Worm (Caenorhabditis elegans) whole organism, L1 larva: ENCODE measurements around the gene decr-1.2.

ENCODE experiments used
- C16A3.4 ChIP-seq: fragments of 150-350 bp; optimal IDR thresholded peaks from 2 replicates; lab custom pipeline; 2014; ENCODE audit warnings: missing biosample characterization, missing genetic modification characterization
- aha-1 ChIP-seq: fragments of 150-350 bp; optimal IDR thresholded peaks from 2 replicates; lab custom pipeline; 2014; ENCODE audit warnings: missing biosample characterization, missing genetic modification characterization
- alr-1 ChIP-seq: fragments of 200-800 bp; sonication (Bioruptor generic); optimal IDR thresholded peaks from 2 replicates; lab custom pipeline; 2018; ENCODE audit warnings: borderline replicate concordance, mild to moderate bottlenecking, missing genetic modification characterization, missing compliant biosample characterization
- ceh-8 ChIP-seq: fragments of 200-800 bp; sonication (Bioruptor generic); optimal IDR thresholded peaks from 2 replicates; lab custom pipeline; 2018; ENCODE audit warnings: mild to moderate bottlenecking, missing genetic modification characterization, moderate library complexity, missing compliant biosample characterization
- ceh-88 ChIP-seq: fragments of 200-800 bp; sonication (Bioruptor generic); IDR thresholded peaks from 2 replicates; pipeline ENCODE4 v1.3.6; 2022; ENCODE audit warnings: missing genetic modification characterization, missing compliant biosample characterization
- ces-1 ChIP-seq: fragments of 150-350 bp; optimal IDR thresholded peaks from 2 replicates; lab custom pipeline; 2014; ENCODE audit warnings: missing biosample characterization, missing genetic modification reagents, missing genetic modification characterization
- dsc-1 ChIP-seq: sonication (generic microtip); optimal IDR thresholded peaks from 2 replicates; lab custom pipeline; 2016; ENCODE audit warnings: mild to moderate bottlenecking, missing genetic modification characterization, missing compliant biosample characterization
- egl-13 ChIP-seq: sonication (generic microtip); optimal IDR thresholded peaks from 2 replicates; lab custom pipeline; 2016; ENCODE audit warnings: missing genotype, missing genetic modification reagents, missing genetic modification characterization, missing compliant biosample characterization
- ets-5 ChIP-seq: fragments of 200-800 bp; sonication (Bioruptor generic); IDR thresholded peaks from 2 replicates; pipeline ENCODE4 v1.3.6; 2022; ENCODE audit warnings: missing genetic modification characterization, missing compliant biosample characterization
- fkh-10 ChIP-seq: sonication (generic microtip); optimal IDR thresholded peaks from 2 replicates; lab custom pipeline; 2017; ENCODE audit warnings: missing biosample characterization, missing genetic modification reagents, missing genetic modification characterization
- fkh-4 ChIP-seq: sonication (generic microtip); optimal IDR thresholded peaks from 2 replicates; lab custom pipeline; 2016; ENCODE audit warnings: missing compliant biosample characterization, missing genetic modification characterization, borderline replicate concordance
- grh-1 ChIP-seq: fragments of 200-800 bp; sonication (Bioruptor generic); IDR thresholded peaks from 2 replicates; pipeline ENCODE4 v1.3.6; 2022; ENCODE audit warnings: missing genetic modification reagents, missing genetic modification characterization, missing compliant biosample characterization
- hlh-17 ChIP-seq: fragments of 200-800 bp; sonication (Bioruptor generic); optimal IDR thresholded peaks from 2 replicates; lab custom pipeline; 2018; ENCODE audit warnings: missing genetic modification characterization, mild to moderate bottlenecking, missing compliant biosample characterization, moderate library complexity, borderline replicate concordance
- hlh-4 ChIP-seq: sonication (generic microtip); optimal IDR thresholded peaks from 2 replicates; lab custom pipeline; 2016; ENCODE audit warnings: mild to moderate bottlenecking, missing genetic modification characterization, missing compliant biosample characterization
- hpl-2 ChIP-seq: fragments of 150-350 bp; optimal IDR thresholded peaks from 2 replicates; lab custom pipeline; 2014; ENCODE audit warnings: missing biosample characterization, missing genetic modification reagents, missing genetic modification characterization
- irx-1 ChIP-seq: sonication (generic microtip); optimal IDR thresholded peaks from 2 replicates; lab custom pipeline; 2016; ENCODE audit warnings: missing genetic modification characterization, missing compliant biosample characterization
- isw-1 ChIP-seq: fragments of 200-800 bp; sonication (Bioruptor generic); IDR thresholded peaks from 2 replicates; pipeline ENCODE4 v1.3.6; 2022; ENCODE audit warnings: missing genetic modification characterization, missing compliant biosample characterization
- jun-1 ChIP-seq: fragments of 150-350 bp; optimal IDR thresholded peaks from 2 replicates; lab custom pipeline; 2014; ENCODE audit warnings: missing biosample characterization, missing genetic modification reagents, missing genetic modification characterization
- lin-14 ChIP-seq: fragments of 200-800 bp; sonication (Bioruptor generic); optimal IDR thresholded peaks from 2 replicates; lab custom pipeline; 2018; ENCODE audit warnings: mild to moderate bottlenecking, missing genetic modification characterization, moderate library complexity, missing compliant biosample characterization
- lin-15B ChIP-seq: fragments of 150-350 bp; sonication (generic microtip); optimal IDR thresholded peaks from 3 replicates; lab custom pipeline; 2014; ENCODE audit warnings: missing biosample characterization, missing genetic modification characterization
- lir-3 ChIP-seq: sonication (generic microtip); optimal IDR thresholded peaks from 2 replicates; lab custom pipeline; 2016; ENCODE audit warnings: mild to moderate bottlenecking, missing genetic modification characterization, moderate library complexity, missing compliant biosample characterization; ENCODE audit not compliant: poor library complexity
- lsy-2 ChIP-seq, 2 experiments: fragments of 150-350 bp; optimal IDR thresholded peaks; 2 replicates each; lab custom pipeline; 2014; ENCODE audit warnings: missing biosample characterization in 2 of 2, missing genetic modification characterization in 2 of 2
- mab-9 ChIP-seq: fragments of 200-800 bp; sonication (Bioruptor generic); IDR thresholded peaks from 2 replicates; pipeline ENCODE4 v1.3.6; 2022; ENCODE audit warnings: missing genetic modification reagents, missing genetic modification characterization, missing compliant biosample characterization
- mef-2 ChIP-seq: fragments of 150-350 bp; optimal IDR thresholded peaks from 2 replicates; lab custom pipeline; 2014; ENCODE audit warnings: missing biosample characterization, missing genetic modification characterization
- mep-1 ChIP-seq: fragments of 150-350 bp; optimal IDR thresholded peaks from 2 replicates; lab custom pipeline; 2014; ENCODE audit warnings: missing biosample characterization, missing genetic modification characterization
- nhr-237 ChIP-seq: fragments of 150-350 bp; optimal IDR thresholded peaks from 2 replicates; lab custom pipeline; 2014; ENCODE audit warnings: missing biosample characterization, missing genetic modification characterization
- nhr-28 ChIP-seq: fragments of 150-350 bp; optimal IDR thresholded peaks from 2 replicates; lab custom pipeline; 2014; ENCODE audit warnings: missing biosample characterization, missing genetic modification characterization
- nhr-47 ChIP-seq: sonication (generic microtip); optimal IDR thresholded peaks from 2 replicates; lab custom pipeline; 2016; ENCODE audit warnings: mild to moderate bottlenecking, missing genetic modification characterization, moderate library complexity, missing compliant biosample characterization
- nhr-71 ChIP-seq: sonication (generic microtip); optimal IDR thresholded peaks from 2 replicates; lab custom pipeline; 2016; ENCODE audit warnings: mild to moderate bottlenecking, missing genetic modification characterization, moderate library complexity, missing compliant biosample characterization
- nhr-76 ChIP-seq: sonication (generic microtip); optimal IDR thresholded peaks from 2 replicates; lab custom pipeline; 2017; ENCODE audit warnings: missing biosample characterization, missing genetic modification characterization
- nhr-84 ChIP-seq: sonication (generic microtip); optimal IDR thresholded peaks from 2 replicates; lab custom pipeline; 2017; ENCODE audit warnings: missing biosample characterization, missing genetic modification characterization
- nhr-85 ChIP-seq: sonication (generic microtip); peaks from one replicate; lab custom pipeline; 2016; ENCODE audit warnings: missing genetic modification characterization, inconsistent platforms, missing compliant biosample characterization
- pax-3 ChIP-seq: fragments of 200-800 bp; sonication (Bioruptor generic); optimal IDR thresholded peaks from 2 replicates; lab custom pipeline; 2018; ENCODE audit warnings: mild to moderate bottlenecking, missing genetic modification characterization, moderate library complexity, missing compliant biosample characterization
- skn-1 ChIP-seq: fragments of 150-350 bp; optimal IDR thresholded peaks from 2 replicates; lab custom pipeline; 2014; ENCODE audit warnings: missing biosample characterization, missing genetic modification characterization
- snpc-4 ChIP-seq: fragments of 150-350 bp; optimal IDR thresholded peaks from 2 replicates; lab custom pipeline; 2014; ENCODE audit warnings: missing biosample characterization, missing genetic modification characterization
- snu-23 ChIP-seq: sonication (generic microtip); optimal IDR thresholded peaks from 2 replicates; lab custom pipeline; 2016; ENCODE audit warnings: missing genetic modification characterization, missing compliant biosample characterization
- sup-37 ChIP-seq: fragments of 200-800 bp; sonication (Bioruptor generic); optimal IDR thresholded peaks from 2 replicates; lab custom pipeline; 2018; ENCODE audit warnings: mild to moderate bottlenecking, missing genetic modification characterization, missing compliant biosample characterization
- swsn-7 ChIP-seq: sonication (generic microtip); optimal IDR thresholded peaks from 2 replicates; lab custom pipeline; 2016; ENCODE audit warnings: missing genetic modification characterization, missing compliant biosample characterization
- unc-62 ChIP-seq: fragments of 150-350 bp; optimal IDR thresholded peaks from 2 replicates; lab custom pipeline; 2014; ENCODE audit warnings: missing biosample characterization, missing genetic modification reagents, missing genetic modification characterization
- unc-86 ChIP-seq: sonication (generic microtip); optimal IDR thresholded peaks from 2 replicates; lab custom pipeline; 2016; ENCODE audit warnings: missing genetic modification characterization, missing compliant biosample characterization
- unc-98 ChIP-seq: fragments of 200-800 bp; sonication (Bioruptor generic); IDR thresholded peaks from 2 replicates; pipeline ENCODE4 v1.3.6; 2022; ENCODE audit warnings: missing genetic modification characterization, missing compliant biosample characterization
- vab-15 ChIP-seq: sonication (generic microtip); optimal IDR thresholded peaks from 2 replicates; lab custom pipeline; 2017; ENCODE audit warnings: missing genotype, mild to moderate bottlenecking, missing genetic modification characterization, missing compliant biosample characterization
- xbp-1 ChIP-seq: sonication (generic microtip); optimal IDR thresholded peaks from 2 replicates; lab custom pipeline; 2016; ENCODE audit warnings: missing genetic modification characterization, missing compliant biosample characterization
- zag-1 ChIP-seq: fragments of 150-350 bp; optimal IDR thresholded peaks from 2 replicates; lab custom pipeline; 2014; ENCODE audit warnings: missing biosample characterization, missing genetic modification characterization
- ztf-4 ChIP-seq: fragments of 150-350 bp; optimal IDR thresholded peaks from 2 replicates; lab custom pipeline; 2014; ENCODE audit warnings: missing biosample characterization, missing genetic modification characterization

The decr-1.2 gene

ce11 chrII:8551100-8551499 is 5.7 kb downstream of the decr-1.2 start:
- TF ChIP-seq fkh-10 (GFP tag; lab: Kevin White, UChicago) (peak; percentile 91), lin-14 (GFP tag; lab: Kevin White, UChicago) (peak; percentile 50), vab-15 (tag; lab: Kevin White, UChicago) (no peak), lsy-2 (tag; optimal IDR thresholded peaks at IDR 0.05; lab: Kevin White, UChicago) (no peak), ets-5 (no peak)

ce11 chrII:8554568-8554967 is 9.2 kb downstream of the decr-1.2 start:
- no peak for TF ChIP-seq ceh-88
- TF ChIP-seq unc-62 (GFP tag; lab: Kevin White, UChicago): no peak
- no peak for TF ChIP-seq irx-1 (tag; lab: Kevin White, UChicago)
- TF ChIP-seq nhr-28 (tag; lab: Kevin White, UChicago): no peak
- TF ChIP-seq nhr-71: peak; percentile 27
- peak; percentile 92 for TF ChIP-seq hlh-4

ce11 chrII:8556166-8556565 is 10.8 kb downstream of the decr-1.2 start, which contains the start of gene glb-27:
glb-27 (minus strand) TSS chrII:8556266.
- no peak for TF ChIP-seq hpl-2 (GFP tag; lab: Kevin White, UChicago)
- TF ChIP-seq isw-1: no peak
- no peak for TF ChIP-seq ztf-4
- TF ChIP-seq ceh-8: no peak
- no peak for TF ChIP-seq lin-14 (GFP tag; lab: Kevin White, UChicago)
- TF ChIP-seq nhr-71: no peak
- TF ChIP-seq C16A3.4 (tag; lab: Kevin White, UChicago): no peak
- TF ChIP-seq snpc-4: no peak
- TF ChIP-seq sup-37: no peak
- no peak for TF ChIP-seq zag-1 (tag; lab: Kevin White, UChicago)
- TF ChIP-seq, all 84 proteins: peak for 0

DNA sequence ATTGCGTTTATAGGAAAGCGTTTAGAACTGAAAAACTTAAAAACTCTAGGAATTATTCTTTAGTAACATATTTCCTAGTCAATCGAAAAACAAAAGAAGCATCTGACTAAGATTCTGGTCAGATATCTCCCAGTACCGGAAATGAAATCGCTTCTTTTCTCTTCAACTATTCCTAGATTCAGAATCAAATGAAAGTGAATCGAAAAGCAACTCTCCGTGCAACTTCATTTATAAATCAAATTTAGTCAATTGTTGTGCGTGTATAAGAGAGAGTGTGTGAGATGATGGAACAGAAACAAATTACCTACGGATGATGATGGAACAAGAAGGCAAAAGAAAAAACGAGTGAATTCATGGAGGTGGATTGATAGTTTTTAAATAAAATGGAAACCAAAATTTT is 13.8 kb downstream of the decr-1.2 start:
- TF ChIP-seq dsc-1 (tag; lab: Kevin White, UChicago) (peak; percentile 6), nhr-47 (peak; percentile 18), swsn-7 (tag; lab: Kevin White, UChicago) (peak; percentile 12), snu-23 (GFP tag; lab: Kevin White, UChicago) (peak; percentile 13), ces-1 (peak; percentile 43), nhr-71 (peak; percentile 9), fkh-10 (GFP tag; lab: Kevin White, UChicago) (peak; percentile 98), lin-14 (GFP tag; lab: Kevin White, UChicago) (peak; percentile 46), C16A3.4 (tag; lab: Kevin White, UChicago) (no peak), nhr-237 (tag; lab: Kevin White, UChicago) (no peak)

DNA sequence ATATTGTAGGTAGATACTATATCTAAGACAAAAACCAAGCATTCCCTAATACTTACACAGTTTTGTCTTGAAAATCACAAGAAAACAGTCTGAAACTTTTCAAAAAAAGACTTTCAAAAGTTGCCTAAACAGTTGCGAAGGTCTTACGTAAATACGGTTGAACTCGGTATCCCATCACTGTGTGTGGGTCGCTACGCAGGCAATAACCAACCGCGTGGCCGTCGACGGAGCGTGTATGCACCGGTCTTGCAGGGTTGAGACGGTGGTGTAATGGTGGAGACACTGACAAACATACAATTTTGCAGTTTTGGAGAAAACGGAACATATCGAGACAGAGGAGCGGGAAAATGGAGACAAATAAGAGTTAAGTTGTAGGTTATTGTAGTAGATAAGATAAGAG is 15.8 kb downstream of the decr-1.2 start, which contains the start of gene iff-2:
Gene iff-2 (minus strand): TSS at position 141 of the 400 bp plus-strand sequence.
- TF ChIP-seq lin-15B (tag; lab: Kevin White, UChicago) (peak; percentile 100), pax-3 (tag; lab: Kevin White, UChicago) (peak; percentile 98), hlh-17 (GFP tag; lab: Kevin White, UChicago) (no peak), ceh-88 (peak; percentile 97), unc-98 (GFP tag; lab: Robert Waterston, UW) (peak; percentile 83; the same call in 1 of the 2 replicates), alr-1 (tag; lab: Kevin White, UChicago) (no peak), nhr-84 (no peak), nhr-85 (tag; lab: Kevin White, UChicago) (peak; percentile 100), lir-3 (tag; lab: Kevin White, UChicago) (peak; percentile 95), jun-1 (tag; lab: Kevin White, UChicago) (peak; percentile 99), grh-1 (GFP tag; lab: Robert Waterston, UW) (peak; percentile 97), mab-9 (GFP tag; lab: Robert Waterston, UW) (peak; percentile 92), lsy-2 (tag; optimal IDR thresholded peaks at IDR 0.05; lab: Kevin White, UChicago) (peak; percentile 98), aha-1 (tag; lab: Kevin White, UChicago) (peak; percentile 98), lin-14 (GFP tag; lab: Kevin White, UChicago) (peak; percentile 100), vab-15 (tag; lab: Kevin White, UChicago) (peak; percentile 99), nhr-76 (tag; lab: Kevin White, UChicago) (peak; percentile 86), mep-1 (tag; lab: Kevin White, UChicago) (peak; percentile 99), egl-13 (tag; lab: Kevin White, UChicago) (peak; percentile 98), sup-37 (peak; percentile 94), fkh-4 (tag; lab: Kevin White, UChicago) (peak; percentile 71), skn-1 (tag; lab: Kevin White, UChicago) (peak; percentile 98), unc-86 (tag; lab: Kevin White, UChicago) (peak; percentile 99), C16A3.4 (tag; lab: Kevin White, UChicago) (peak; percentile 100), mef-2 (tag; lab: Kevin White, UChicago) (peak; percentile 97), dsc-1 (tag; lab: Kevin White, UChicago) (peak; percentile 99), nhr-71 (peak; percentile 100), xbp-1 (tag; lab: Kevin White, UChicago) (peak; percentile 99)
